Fruit fly (Drosophila melanogaster) whole organism, embryonic: ENCODE measurements around the gene Dok.

Experiments used
- Aef1 ChIP-seq: fragments of 200-800 bp; sonication (Bioruptor generic); IDR thresholded peaks from 3 replicates; pipeline ENCODE4 v1.3.6; 2022; ENCODE audit warnings: missing biosample characterization, missing genetic modification characterization
- Antp ChIP-seq: fragments of 200-800 bp; sonication (Bioruptor generic); optimal IDR thresholded peaks from 3 replicates; lab custom pipeline; 2016; ENCODE audit warnings: missing biosample characterization, missing genetic modification characterization
- BtbVII ChIP-seq: fragments of 200-800 bp; sonication (Bioruptor generic); optimal IDR thresholded peaks from 3 replicates; lab custom pipeline; 2017; ENCODE audit warnings: missing biosample characterization, mild to moderate bottlenecking, missing genetic modification characterization
- CG10209 ChIP-seq: fragments of 200-800 bp; sonication (Bioruptor generic); optimal IDR thresholded peaks from 3 replicates; lab custom pipeline; 2017; ENCODE audit warnings: missing biosample characterization, mild to moderate bottlenecking, missing genetic modification characterization, missing genetic modification reagents
- CG12155 ChIP-seq: fragments of 200-800 bp; sonication (Bioruptor generic); optimal IDR thresholded peaks from 3 replicates; lab custom pipeline; 2016; ENCODE audit warnings: missing biosample characterization, missing genetic modification characterization
- CG12744 ChIP-seq: fragments of 200-800 bp; sonication (Bioruptor generic); optimal IDR thresholded peaks from 2 replicates; lab custom pipeline; 2016; ENCODE audit warnings: missing biosample characterization, missing genetic modification characterization
- CG13287 ChIP-seq: fragments of 200-800 bp; sonication (Bioruptor generic); IDR thresholded peaks from 2 replicates; pipeline ENCODE4 v1.3.6; 2022; ENCODE audit warnings: missing biosample characterization, missing genetic modification characterization; ENCODE audit not compliant: partially characterized antibody
- CG14050 ChIP-seq: fragments of 200-800 bp; sonication (Bioruptor generic); IDR thresholded peaks from 3 replicates; pipeline ENCODE4 v1.3.6; 2022; ENCODE audit warnings: missing biosample characterization, missing genetic modification characterization
- CG14441 ChIP-seq: fragments of 200-800 bp; sonication (Bioruptor generic); IDR thresholded peaks from 2 replicates; pipeline ENCODE4 v1.3.6; 2022; ENCODE audit warnings: missing biosample characterization, missing genetic modification characterization
- CG2712 ChIP-seq: fragments of 200-800 bp; optimal IDR thresholded peaks from 3 replicates; lab custom pipeline; 2019; ENCODE audit warnings: missing biosample characterization, mild to moderate bottlenecking, missing genetic modification characterization, moderate library complexity
- CG30403 ChIP-seq: fragments of 200-800 bp; sonication (Bioruptor generic); optimal IDR thresholded peaks from 3 replicates; lab custom pipeline; 2016; ENCODE audit warnings: missing biosample characterization, missing genetic modification characterization
- CG31224 ChIP-seq: fragments of 200-800 bp; sonication (Bioruptor generic); IDR thresholded peaks from 2 replicates; pipeline ENCODE4 v1.3.6; 2022; ENCODE audit warnings: missing biosample characterization, missing genetic modification characterization
- CG32772 ChIP-seq: fragments of 200-800 bp; sonication (Bioruptor generic); IDR thresholded peaks from 2 replicates; pipeline ENCODE4 v1.3.6; 2022; ENCODE audit warnings: missing biosample characterization, missing genetic modification characterization
- CG33557 ChIP-seq: fragments of 200-800 bp; sonication (Bioruptor generic); optimal IDR thresholded peaks from 2 replicates; lab custom pipeline; 2019; ENCODE audit warnings: missing biosample characterization, mild to moderate bottlenecking, missing genetic modification characterization, moderate library complexity
- CG34376 ChIP-seq: fragments of 200-800 bp; sonication (Bioruptor generic); optimal IDR thresholded peaks from 2 replicates; lab custom pipeline; 2018; ENCODE audit warnings: missing biosample characterization, mild to moderate bottlenecking, missing genetic modification characterization
- CG3726 ChIP-seq: fragments of 200-800 bp; sonication (Bioruptor generic); IDR thresholded peaks from 3 replicates; pipeline ENCODE4, ENCODE4 v1.3.6; 2022; ENCODE audit warnings: missing biosample characterization, missing genetic modification characterization
- CG3838 ChIP-seq: fragments of 200-800 bp; sonication (Bioruptor generic); optimal IDR thresholded peaks from 3 replicates; lab custom pipeline; 2016; ENCODE audit warnings: missing biosample characterization, missing genetic modification characterization
- CG3847 ChIP-seq: fragments of 200-800 bp; sonication (Bioruptor generic); IDR thresholded peaks from 2 replicates; pipeline ENCODE4 v1.3.6; 2022; ENCODE audit warnings: missing biosample characterization, missing genetic modification characterization
- CG4282 ChIP-seq: fragments of 200-800 bp; sonication (Bioruptor generic); optimal IDR thresholded peaks from 2 replicates; lab custom pipeline; 2016; ENCODE audit warnings: missing biosample characterization, missing genetic modification characterization
- CG4360 ChIP-seq: fragments of 200-800 bp; sonication (Bioruptor generic); IDR thresholded peaks from 2 replicates; pipeline ENCODE4 v1.3.6; 2022; ENCODE audit warnings: missing biosample characterization, missing genetic modification characterization
- CG6654 ChIP-seq: fragments of 200-800 bp; sonication (Bioruptor generic); optimal IDR thresholded peaks from 2 replicates; lab custom pipeline; 2017; ENCODE audit warnings: missing biosample characterization, mild to moderate bottlenecking, missing genetic modification characterization
- CG8359 ChIP-seq: fragments of 200-800 bp; sonication (Bioruptor generic); optimal IDR thresholded peaks from 2 replicates; lab custom pipeline; 2017; ENCODE audit warnings: missing biosample characterization, mild to moderate bottlenecking, missing genetic modification characterization, borderline replicate concordance
- CG8944 ChIP-seq: fragments of 200-800 bp; sonication (Bioruptor generic); optimal IDR thresholded peaks from 3 replicates; lab custom pipeline; 2016; ENCODE audit warnings: missing biosample characterization, missing genetic modification characterization
- CG9727 ChIP-seq: fragments of 200-800 bp; sonication (Bioruptor generic); optimal IDR thresholded peaks from 3 replicates; lab custom pipeline; 2017; ENCODE audit warnings: missing biosample characterization, mild to moderate bottlenecking, missing genetic modification characterization
- CG9817 ChIP-seq: fragments of 200-800 bp; sonication (Bioruptor generic); optimal IDR thresholded peaks from 2 replicates; lab custom pipeline; 2018; ENCODE audit warnings: missing biosample characterization, mild to moderate bottlenecking, missing genetic modification characterization, moderate library complexity
- CoRest ChIP-seq: fragments of 200-800 bp; sonication (Bioruptor generic); optimal IDR thresholded peaks from 3 replicates; lab custom pipeline; 2018; ENCODE audit warnings: missing biosample characterization, mild to moderate bottlenecking, missing genetic modification characterization, moderate library complexity
- D ChIP-seq, 2 experiments: fragments of 200-800 bp in 1 of 2; fragments of >200 bp in 1 of 2; sonication (Bioruptor generic) in 1 of 2; optimal IDR thresholded peaks; 2 replicates in 1 of 2; 3 replicates in 1 of 2; lab custom pipeline; 2017; ENCODE audit warnings: mild to moderate bottlenecking in 1 of 2, missing biosample characterization in 1 of 2, missing genetic modification characterization in 1 of 2, missing genetic modification reagents in 1 of 2
- Deaf1 ChIP-seq: fragments of 200-800 bp; optimal IDR thresholded peaks from 3 replicates; lab custom pipeline; 2019; ENCODE audit warnings: missing biosample characterization, mild to moderate bottlenecking, missing genetic modification characterization, moderate library complexity
- E2f1 ChIP-seq: fragments of 200-800 bp; sonication (Bioruptor generic); IDR thresholded peaks from 2 replicates; pipeline ENCODE4 v1.3.6; 2022; ENCODE audit warnings: missing biosample characterization, missing genetic modification characterization
- Eip74EF ChIP-seq, 2 experiments: fragments of 200-800 bp in 1 of 2; fragments of >200 bp in 1 of 2; sonication (Bioruptor generic) in 1 of 2; optimal IDR thresholded peaks; 2 replicates each; lab custom pipeline; 2017 to 2019; ENCODE audit warnings: missing biosample characterization in 2 of 2, missing genetic modification characterization in 2 of 2, mild to moderate bottlenecking in 1 of 2, moderate library complexity in 1 of 2
- MBD-R2 ChIP-seq: fragments of 200-800 bp; sonication (Bioruptor generic); IDR thresholded peaks from 2 replicates; pipeline ENCODE4 v1.3.6; 2022; ENCODE audit warnings: missing biosample characterization, missing genetic modification characterization
- Ptx1 ChIP-seq: fragments of 200-800 bp; sonication (Bioruptor generic); IDR thresholded peaks from 2 replicates; pipeline ENCODE4 v1.3.6; 2022; ENCODE audit warnings: missing biosample characterization, missing genetic modification characterization
- Sox102F ChIP-seq: fragments of 200-800 bp; sonication (Bioruptor generic); optimal IDR thresholded peaks from 2 replicates; lab custom pipeline; 2018; ENCODE audit warnings: missing biosample characterization, mild to moderate bottlenecking, missing genetic modification characterization, moderate library complexity
- al ChIP-seq: fragments of 200-800 bp; sonication (Bioruptor generic); IDR thresholded peaks from 2 replicates; pipeline ENCODE4 v1.3.6; 2022; ENCODE audit warnings: missing biosample characterization, missing genetic modification characterization
- ara ChIP-seq: fragments of 200-800 bp; sonication (Bioruptor generic); IDR thresholded peaks from 2 replicates; pipeline ENCODE4 v1.3.6; 2022; ENCODE audit warnings: missing biosample characterization, missing genetic modification characterization
- ewg ChIP-seq: fragments of 200-800 bp; sonication (Bioruptor generic); optimal IDR thresholded peaks from 3 replicates; lab custom pipeline; 2017; ENCODE audit warnings: mild to moderate bottlenecking, missing biosample characterization, missing genetic modification reagents, missing genetic modification characterization
- gcm ChIP-seq: fragments of 200-800 bp; sonication (Bioruptor generic); optimal IDR thresholded peaks from 2 replicates; lab custom pipeline; 2019; ENCODE audit warnings: missing biosample characterization, mild to moderate bottlenecking, missing genetic modification characterization, moderate library complexity
- insv ChIP-seq, 2 experiments: fragments of 200-800 bp; sonication (Bioruptor generic); optimal IDR thresholded peaks; 3 replicates each; lab custom pipeline; 2016 to 2018; ENCODE audit warnings: missing biosample characterization in 2 of 2, missing genetic modification characterization in 2 of 2
- ken ChIP-seq: fragments of 200-800 bp; sonication (Bioruptor generic); IDR thresholded peaks from 3 replicates; pipeline ENCODE4 v1.3.6; 2022; ENCODE audit warnings: missing biosample characterization, missing genetic modification characterization
- mld ChIP-seq: fragments of 200-800 bp; sonication (Bioruptor generic); IDR thresholded peaks from 3 replicates; pipeline ENCODE4 v1.3.6; 2022; ENCODE audit warnings: missing biosample characterization, missing genetic modification characterization; ENCODE audit not compliant: partially characterized antibody
- onecut ChIP-seq: fragments of 200-800 bp; sonication (Bioruptor generic); IDR thresholded peaks from 2 replicates; pipeline ENCODE4 v1.3.6; 2022; ENCODE audit warnings: missing biosample characterization, missing genetic modification characterization
- salm ChIP-seq: fragments of 200-800 bp; sonication (Bioruptor generic); optimal IDR thresholded peaks from 2 replicates; lab custom pipeline; 2018; ENCODE audit warnings: missing biosample characterization, mild to moderate bottlenecking, missing genetic modification characterization
- slp2 ChIP-seq: fragments of 200-800 bp; sonication (Bioruptor generic); optimal IDR thresholded peaks from 2 replicates; lab custom pipeline; 2016; ENCODE audit warnings: missing biosample characterization, missing genetic modification characterization
- stc ChIP-seq: fragments of 200-800 bp; sonication (Bioruptor generic); IDR thresholded peaks from 2 replicates; pipeline ENCODE4 v1.3.6; 2022; ENCODE audit warnings: missing biosample characterization, missing genetic modification characterization
- tap ChIP-seq: fragments of 200-800 bp; optimal IDR thresholded peaks from 3 replicates; lab custom pipeline; 2019; ENCODE audit warnings: missing biosample characterization, mild to moderate bottlenecking, missing genetic modification characterization, moderate library complexity
- tio ChIP-seq: fragments of 200-800 bp; sonication (Bioruptor generic); optimal IDR thresholded peaks from 2 replicates; lab custom pipeline; 2017; ENCODE audit warnings: missing biosample characterization, missing genetic modification characterization, inconsistent platforms
- zf30C ChIP-seq: fragments of 200-800 bp; sonication (Bioruptor generic); optimal IDR thresholded peaks from 3 replicates; lab custom pipeline; 2018; ENCODE audit warnings: missing biosample characterization, mild to moderate bottlenecking, missing genetic modification characterization

The Dok gene

dm6 chrX:7299399-7300355 lies 24.3 kb upstream of the Dok start (continued):
- TF ChIP-seq slp2 (peak; percentile 21), CG4360 (GFP tag; lab: Robert Waterston, UW) (no peak), MBD-R2 (GFP tag; lab: Robert Waterston, UW) (no peak), ewg (GFP tag; lab: Kevin White, UChicago) (peak; percentile 36), mld (GFP tag; lab: Robert Waterston, UW) (no peak), tio (GFP tag; lab: Kevin White, UChicago) (peak; percentile 17), Deaf1 (tag; lab: Kevin White, UChicago) (peak; percentile 25), BtbVII (GFP tag; lab: Kevin White, UChicago) (no peak), CG32772 (GFP tag; lab: Robert Waterston, UW) (no peak), Antp (GFP tag; lab: Kevin White, UChicago) (peak; percentile 18), CG6654 (GFP tag; lab: Kevin White, UChicago) (no peak), al (GFP tag; lab: Robert Waterston, UW) (peak; percentile 41; the same call in 1 of the 2 replicates), CG8359 (GFP tag; lab: Kevin White, UChicago) (no peak), Sox102F (GFP tag; lab: Kevin White, UChicago) (peak; percentile 69), CG3838 (no peak), onecut (GFP tag; lab: Robert Waterston, UW) (peak; percentile 47; the same call in 1 of the 2 replicates), salm (no peak), CG12155 (GFP tag; lab: Kevin White, UChicago) (peak; percentile 15), CG10209 (GFP tag; lab: Kevin White, UChicago) (peak; percentile 39), zf30C (GFP tag; lab: Kevin White, UChicago) (no peak), tap (tag; lab: Kevin White, UChicago) (peak; percentile 39), CG3847 (GFP tag; lab: Robert Waterston, UW) (0 out of 2 replicates have a peak, but pooled peaks have one; percentile 27), CoRest (peak; percentile 68), CG12744 (GFP tag; lab: Kevin White, UChicago) (no peak), Ptx1 (GFP tag; lab: Robert Waterston, UW) (peak; percentile 67), CG14441 (GFP tag; lab: Robert Waterston, UW) (peak; percentile 42; the same call in 1 of the 2 replicates), ara (no peak), insv (GFP tag; optimal IDR thresholded peaks at IDR 0.05; lab: Kevin White, UChicago) (no peak), ken (GFP tag; lab: Robert Waterston, UW) (no peak), CG14050 (no peak), CG30403 (peak; percentile 65), CG31224 (GFP tag; lab: Robert Waterston, UW) (no peak), stc (GFP tag; lab: Robert Waterston, UW) (peak; percentile 41; the same call in 1 of the 2 replicates), Aef1 (GFP tag; lab: Robert Waterston, UW) (peak; percentile 23; the same call in 2 of the 3 replicates), Eip74EF (GFP tag; optimal IDR thresholded peaks at IDR 0.05; lab: Kevin White, UChicago) (peak in 1 of 2 experiments; percentile 19), E2f1 (GFP tag; lab: Robert Waterston, UW) (peak; percentile 45), CG9817 (tag; lab: Kevin White, UChicago) (peak; percentile 57), CG33557 (GFP tag; lab: Kevin White, UChicago) (no peak), D (optimal IDR thresholded peaks at IDR 0.05; lab: Kevin White, UChicago) (no peak), D (GFP tag; optimal IDR thresholded peaks at IDR 0.05; lab: Kevin White, UChicago) (no peak), CG9727 (GFP tag; lab: Kevin White, UChicago) (peak; percentile 21), CG4282 (GFP tag; lab: Kevin White, UChicago) (no peak), CG3726 (GFP tag; lab: Robert Waterston, UW) (no peak), CG34376 (GFP tag; lab: Kevin White, UChicago) (no peak), gcm (peak; percentile 22), CG8944 (peak; percentile 21), CG13287 (peak; percentile 28; the same call in 1 of the 2 replicates), CG2712 (tag; lab: Kevin White, UChicago) (peak; percentile 54)
